Worm (Caenorhabditis elegans): ENCODE measurements around the gene chmp-7.

DNA sequence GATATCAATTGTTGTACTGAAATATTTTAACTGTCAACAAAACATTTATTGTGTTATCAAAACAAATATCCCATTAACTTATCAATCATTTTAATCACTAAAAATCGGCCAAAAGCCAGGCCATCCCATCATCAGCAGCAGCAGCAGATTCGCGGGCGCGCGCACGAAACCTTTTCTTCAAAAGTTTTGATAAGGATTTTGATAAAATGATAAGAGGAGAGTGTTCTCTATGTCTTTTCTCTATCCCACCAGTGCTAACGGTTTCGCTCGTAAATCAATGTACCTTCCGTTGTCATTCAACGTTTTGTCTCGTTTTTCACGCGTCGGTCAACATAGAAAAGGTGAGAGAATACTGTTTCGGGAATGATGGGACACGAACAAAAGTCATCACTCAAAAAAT lies 26.7 kb upstream of the chmp-7 start:
- TF ChIP-seq rnt-1 (tag; optimal IDR thresholded peaks at IDR 0.05) (no peak), ceh-34 (tag; optimal IDR thresholded peaks at IDR 0.05) (no peak), ama-1 (optimal IDR thresholded peaks at IDR 0.05) (no peak), dve-1 (tag; optimal IDR thresholded peaks at IDR 0.05) (no peak), ceh-6 (GFP tag; optimal IDR thresholded peaks at IDR 0.05) (no peak), fkh-10 (GFP tag; optimal IDR thresholded peaks at IDR 0.05) (no peak), nhr-11 (tag; optimal IDR thresholded peaks at IDR 0.05) (no peak), K09A11.1 (tag; optimal IDR thresholded peaks at IDR 0.05; ENCODE audit: insufficient read depth) (no peak), ceh-9 (tag; optimal IDR thresholded peaks at IDR 0.05) (no peak)

Data from whole organism, late embryonic.